Fruit fly (Drosophila melanogaster) whole organism, pupa: ENCODE results near the gene fd96Ca.

Experiments
- CG17806 ChIP-seq: fragments of 200-800 bp; sonication (Bioruptor generic); optimal IDR thresholded peaks from 2 replicates; lab custom pipeline; 2018; ENCODE audit warnings: missing biosample characterization, mild to moderate bottlenecking, missing genetic modification characterization, moderate library complexity
- CG34367 ChIP-seq: fragments of 200-800 bp; sonication (Bioruptor generic); optimal IDR thresholded peaks from 2 replicates; lab custom pipeline; 2018; ENCODE audit warnings: missing biosample characterization, mild to moderate bottlenecking, missing genetic modification characterization

DNA sequence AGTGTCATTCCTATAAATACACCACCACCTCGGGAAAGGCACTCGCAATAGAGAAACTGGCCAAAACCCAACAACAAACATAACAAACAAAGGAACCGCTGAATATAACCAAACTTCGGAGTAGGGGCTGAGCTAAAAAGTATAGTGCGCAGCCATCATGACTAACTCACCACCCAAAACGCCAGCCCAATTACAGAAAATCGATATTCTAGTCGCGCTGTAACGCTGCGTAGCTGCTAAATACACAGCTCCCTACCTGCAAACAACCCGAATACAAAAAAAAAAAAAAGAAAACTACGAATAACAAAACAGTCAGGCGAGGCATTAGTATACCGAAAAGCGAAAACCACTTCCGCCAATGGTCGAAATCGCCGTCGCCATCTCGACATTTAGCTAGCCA is 31.8 kb upstream of the fd96Ca start:
- no peak for TF ChIP-seq CG34367
- TF ChIP-seq CG17806 (tag; lab: Kevin White, UChicago), result no peak
